Worm (Caenorhabditis elegans) whole organism, L2 larva: Measurements from ENCODE around the gene Y50D4A.4.

ENCODE experiments used
- elt-1 ChIP-seq: fragments of 150-350 bp; optimal IDR thresholded peaks from 2 replicates; lab custom pipeline; 2014; ENCODE audit warnings: missing biosample characterization, missing genetic modification characterization
- mdl-1 ChIP-seq, 2 experiments: fragments of 150-350 bp in 1 of 2; sonication (generic microtip) in 1 of 2; optimal IDR thresholded peaks; 2 replicates each; lab custom pipeline; 2017; ENCODE audit warnings: missing biosample characterization in 2 of 2, missing genetic modification characterization in 2 of 2
- nhr-10 ChIP-seq: sonication (generic microtip); optimal IDR thresholded peaks from 2 replicates; lab custom pipeline; 2017; ENCODE audit warnings: missing biosample characterization, missing genetic modification characterization
- nhr-129 ChIP-seq: fragments of 150-350 bp; optimal IDR thresholded peaks from 2 replicates; lab custom pipeline; 2014; ENCODE audit warnings: missing biosample characterization, missing genetic modification characterization
- zag-1 ChIP-seq: fragments of 150-350 bp; optimal IDR thresholded peaks from 2 replicates; lab custom pipeline; 2014; ENCODE audit warnings: missing biosample characterization, missing genetic modification characterization

ce11 chrV:1176277-1176839, 19.6 kb downstream of the Y50D4A.4 start, which contains the start of gene T21H3.1:
- TF ChIP-seq mdl-1 (tag; optimal IDR thresholded peaks at IDR 0.05; lab: Kevin White, UChicago) (no peak), elt-1 (no peak), zag-1 (tag; lab: Kevin White, UChicago) (no peak), nhr-129 (tag; lab: Kevin White, UChicago) (no peak), nhr-10 (tag; lab: Kevin White, UChicago) (no peak)
